Worm (Caenorhabditis elegans): ENCODE data around the gene F47C12.13.

The F47C12.13 gene

DNA sequence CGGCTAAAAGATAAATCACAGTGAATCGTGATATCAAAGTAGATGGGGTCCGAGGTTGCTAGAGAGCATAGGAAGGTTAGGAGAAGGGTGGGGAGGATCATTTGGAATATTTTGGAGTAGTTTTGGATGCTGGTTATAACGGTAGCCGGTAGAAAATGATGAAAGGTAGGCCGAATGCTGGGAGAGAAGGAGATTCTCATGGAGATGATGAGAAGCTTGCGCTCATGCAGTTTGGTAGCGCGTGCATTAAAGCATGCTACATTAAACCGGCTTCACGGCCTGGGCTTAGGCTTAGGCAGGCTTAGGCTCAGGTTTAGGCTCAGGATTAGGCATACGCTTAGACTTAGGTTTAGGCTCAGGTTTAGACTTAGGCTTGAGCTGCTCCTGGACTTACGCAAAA lies at the start of gene F47C12.13:
TSS of gene F47C12.13 (minus strand) at position 101 of the 400 bp plus-strand sequence.
- no peak for TF ChIP-seq aha-1 (tag; optimal IDR thresholded peaks at IDR 0.05)
- no peak for TF ChIP-seq nhr-28 (tag; optimal IDR thresholded peaks at IDR 0.05)
- TF ChIP-seq C04F5.9 (tag; optimal IDR thresholded peaks at IDR 0.05) = no peak
- no peak for TF ChIP-seq C34B4.2 (tag; optimal IDR thresholded peaks at IDR 0.05)
- TF ChIP-seq irx-1 (tag; optimal IDR thresholded peaks at IDR 0.05) = no peak
- no peak for TF ChIP-seq zip-4 (GFP tag; optimal IDR thresholded peaks at IDR 0.05)
- TF ChIP-seq zag-1 (tag; optimal IDR thresholded peaks at IDR 0.05) = no peak
- no peak for TF ChIP-seq ets-5 (GFP tag; IDR thresholded peaks at IDR 0.05)
- no peak for TF ChIP-seq nhr-20 (tag; optimal IDR thresholded peaks at IDR 0.05)
- no peak for TF ChIP-seq tbx-2 (tag; optimal IDR thresholded peaks at IDR 0.05)

DNA sequence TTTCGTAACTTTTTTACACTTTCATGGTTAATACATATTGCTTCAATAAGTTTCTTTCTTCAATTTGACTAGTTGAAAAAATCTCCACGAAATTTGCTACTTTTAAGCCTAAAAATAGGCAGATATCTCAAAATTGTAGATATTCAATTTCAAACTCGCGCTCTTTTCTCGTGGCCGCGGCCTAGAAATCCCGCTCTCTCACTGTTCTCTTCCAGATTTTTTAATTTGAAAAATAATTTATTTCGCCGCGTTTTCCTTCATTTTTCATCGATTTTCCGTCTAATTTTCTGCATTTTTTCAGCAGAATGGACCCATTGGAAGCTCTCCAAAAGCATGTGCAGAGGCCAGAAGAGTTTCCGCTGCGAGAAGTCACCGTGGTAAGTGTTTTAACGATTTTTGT lies 48.1 kb upstream of the F47C12.13 start, which contains the start of gene cdc-73:
TSS of gene cdc-73 (plus strand) at position 302 of the 400 bp plus-strand sequence.
- peak; percentile 46 for TF ChIP-seq nhr-19 (GFP tag; conservative IDR thresholded peaks at IDR 0.05)
- TF ChIP-seq ama-1 (optimal IDR thresholded peaks at IDR 0.05) = no peak
- TF ChIP-seq vab-15 (tag; optimal IDR thresholded peaks at IDR 0.05) = no peak
- no peak for TF ChIP-seq lin-39 (tag; optimal IDR thresholded peaks at IDR 0.05)
- TF ChIP-seq mab-9 (GFP tag; IDR thresholded peaks at IDR 0.05) = 0 out of 2 replicates have a peak, but pooled peaks have one; percentile 21
- no peak for TF ChIP-seq nhr-12 (tag; optimal IDR thresholded peaks at IDR 0.05)
- TF ChIP-seq nhr-237 (tag; optimal IDR thresholded peaks at IDR 0.05) = no peak
- TF ChIP-seq hpl-2 (GFP tag; optimal IDR thresholded peaks at IDR 0.05) = no peak
- TF ChIP-seq sox-4 (tag; optimal IDR thresholded peaks at IDR 0.05) = peak; percentile 50
- TF ChIP-seq nhr-11 (tag; optimal IDR thresholded peaks at IDR 0.05) = no peak
- no peak for TF ChIP-seq tlp-1 (tag; optimal IDR thresholded peaks at IDR 0.05)
- TF ChIP-seq pqm-1 (tag; optimal IDR thresholded peaks at IDR 0.05) = no peak
- TF ChIP-seq aha-1 (tag; optimal IDR thresholded peaks at IDR 0.05) = no peak
- no peak for TF ChIP-seq ces-1 (GFP tag; optimal IDR thresholded peaks at IDR 0.05)
- TF ChIP-seq ceh-8 (GFP tag; optimal IDR thresholded peaks at IDR 0.05) = no peak
- no peak for TF ChIP-seq sptf-1 (tag; optimal IDR thresholded peaks at IDR 0.05)
- TF ChIP-seq nhr-84 (tag; optimal IDR thresholded peaks at IDR 0.05) = no peak
- peak in 1 of 6 experiments; percentile 39 for TF ChIP-seq elt-3 (tag; optimal IDR thresholded peaks at IDR 0.05)
- peak; percentile 52 for TF ChIP-seq swsn-7 (tag; optimal IDR thresholded peaks at IDR 0.05)
- TF ChIP-seq snu-23 (GFP tag; optimal IDR thresholded peaks at IDR 0.05) = peak; percentile 63
- TF ChIP-seq unc-86 (tag; optimal IDR thresholded peaks at IDR 0.05) = peak; percentile 29
- no peak for TF ChIP-seq hlh-17 (GFP tag; optimal IDR thresholded peaks at IDR 0.05; ENCODE audit: borderline replicate concordance)
- peak; percentile 34 for TF ChIP-seq isw-1 (GFP tag; IDR thresholded peaks at IDR 0.05)
- no peak for TF ChIP-seq blmp-1 (tag; optimal IDR thresholded peaks at IDR 0.05)
- no peak for TF ChIP-seq pax-3 (tag; optimal IDR thresholded peaks at IDR 0.05)
- TF ChIP-seq mep-1 (tag; optimal IDR thresholded peaks at IDR 0.05) = peak; percentile 64
- peak; percentile 54 for TF ChIP-seq xbp-1 (tag; optimal IDR thresholded peaks at IDR 0.05)
- no peak for TF ChIP-seq pag-3 (tag; optimal IDR thresholded peaks at IDR 0.05; ENCODE audit: borderline replicate concordance, insufficient read depth)
- no peak for TF ChIP-seq fkh-10 (GFP tag; optimal IDR thresholded peaks at IDR 0.05)
- TF ChIP-seq nhr-20 (tag; optimal IDR thresholded peaks at IDR 0.05) = peak; percentile 18
- TF ChIP-seq dsc-1 (tag; optimal IDR thresholded peaks at IDR 0.05) = peak; percentile 63
- no peak for TF ChIP-seq egl-27 (tag; optimal IDR thresholded peaks at IDR 0.05)
- TF ChIP-seq hlh-4 (tag; optimal IDR thresholded peaks at IDR 0.05) = no peak
- peak; percentile 83 for TF ChIP-seq irx-1 (tag; optimal IDR thresholded peaks at IDR 0.05)
- no peak for TF ChIP-seq lir-3 (tag; optimal IDR thresholded peaks at IDR 0.05; ENCODE audit: poor library complexity)
- TF ChIP-seq nhr-71 (tag; optimal IDR thresholded peaks at IDR 0.05) = peak; percentile 74
- peak; percentile 33 for TF ChIP-seq nhr-85 (tag)
- no peak for TF ChIP-seq C34B4.2 (tag; optimal IDR thresholded peaks at IDR 0.05)
- peak; percentile 94 for TF ChIP-seq lin-35 (GFP tag; optimal IDR thresholded peaks at IDR 0.05)
- peak; percentile 26 for TF ChIP-seq egl-13 (tag; optimal IDR thresholded peaks at IDR 0.05)
- no peak for TF ChIP-seq efl-3 (GFP tag; optimal IDR thresholded peaks at IDR 0.05)
- peak; percentile 15 for TF ChIP-seq fkh-8 (tag; optimal IDR thresholded peaks at IDR 0.05)
- no peak for TF ChIP-seq elt-2 (tag; optimal IDR thresholded peaks at IDR 0.05)
- TF ChIP-seq ztf-4 (tag; optimal IDR thresholded peaks at IDR 0.05) = no peak
- TF ChIP-seq lin-15B (tag; optimal IDR thresholded peaks at IDR 0.05) = peak; percentile 25
- TF ChIP-seq unc-30 (tag; optimal IDR thresholded peaks at IDR 0.05) = no peak

Measured in whole organism, L1 larva.